Fruit fly (Drosophila melanogaster): ENCODE data around the gene CG14257.

DNA sequence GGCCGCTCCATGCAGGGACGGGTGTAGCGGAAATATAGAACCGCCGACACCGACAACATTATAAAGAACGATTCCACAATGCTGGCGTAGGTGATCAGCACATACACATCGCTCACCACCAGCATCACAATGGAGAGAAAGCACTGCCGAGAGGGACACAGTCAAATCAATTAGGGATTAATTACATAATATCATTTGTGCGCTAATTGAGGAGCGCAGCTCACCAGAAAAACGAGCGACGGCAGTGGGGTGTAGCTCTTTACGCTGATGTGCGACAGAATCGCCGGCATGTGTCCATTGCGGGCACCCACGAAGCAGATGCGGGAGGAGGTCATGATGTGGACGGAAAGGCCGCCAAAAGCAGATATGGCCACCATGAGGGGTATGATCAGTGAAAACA lies 33.8 kb downstream of the CG14257 start:
- TF ChIP-seq CG12744 (GFP tag; optimal IDR thresholded peaks at IDR 0.05) (no peak), CG3065 (GFP tag; optimal IDR thresholded peaks at IDR 0.05) (no peak), fd3F (GFP tag; optimal IDR thresholded peaks at IDR 0.05) (no peak), z (GFP tag; IDR thresholded peaks at IDR 0.05) (no peak), slou (GFP tag; optimal IDR thresholded peaks at IDR 0.05) (no peak), CG9876 (GFP tag; optimal IDR thresholded peaks at IDR 0.05) (no peak), CG7372 (GFP tag; IDR thresholded peaks at IDR 0.05) (no peak), Elba2 (GFP tag; optimal IDR thresholded peaks at IDR 0.05) (no peak), Bdp1 (GFP tag; optimal IDR thresholded peaks at IDR 0.05) (no peak), gsb-n (tag; optimal IDR thresholded peaks at IDR 0.05) (no peak), ems (GFP tag; optimal IDR thresholded peaks at IDR 0.05) (no peak), CG13775 (GFP tag; optimal IDR thresholded peaks at IDR 0.05) (no peak)

Measured in whole organism, embryonic.